Fruit fly (Drosophila melanogaster) whole organism, embryonic: ENCODE data around the gene Cdc7.

Experiments
- CG17385 ChIP-seq: fragments of 200-800 bp; sonication (Bioruptor generic); optimal IDR thresholded peaks from 3 replicates; lab custom pipeline; 2018; ENCODE audit warnings: missing biosample characterization, mild to moderate bottlenecking, missing genetic modification characterization
- Camta ChIP-seq: fragments of 200-800 bp; sonication (Bioruptor generic); optimal IDR thresholded peaks from 2 replicates; lab custom pipeline; 2016; ENCODE audit warnings: missing biosample characterization, missing genetic modification characterization
- Rx ChIP-seq: fragments of 200-800 bp; sonication (Bioruptor generic); IDR thresholded peaks from 2 replicates; pipeline ENCODE4 v1.3.6; 2022; ENCODE audit warnings: missing biosample characterization, missing genetic modification characterization

DNA sequence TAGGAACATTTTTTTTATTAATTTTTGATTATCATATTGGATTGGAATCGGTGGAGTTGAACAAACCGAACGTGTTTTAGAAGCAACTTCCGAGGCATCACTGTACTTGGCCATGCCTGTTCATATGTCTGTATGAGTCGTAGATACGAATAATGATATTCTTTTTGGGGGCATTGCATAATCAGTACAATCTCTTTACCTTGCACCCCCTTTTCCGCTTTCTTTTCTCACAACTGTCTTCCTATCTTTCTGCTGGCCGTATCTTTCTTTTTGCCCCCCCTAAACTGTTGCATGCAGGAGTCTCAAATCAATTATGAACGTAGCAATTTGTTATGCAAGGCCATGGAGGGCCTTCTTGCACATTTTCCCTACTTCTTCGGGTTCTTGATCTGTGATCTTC lies 51.5 kb downstream of the Cdc7 start:
- TF ChIP-seq Camta (GFP tag; lab: Kevin White, UChicago) = no peak
- no peak for TF ChIP-seq Rx
- TF ChIP-seq CG17385 = no peak
